Fruit fly (Drosophila melanogaster): ENCODE measurements around the gene elg1.

- TF ChIP-seq sqz (GFP tag; optimal IDR thresholded peaks at IDR 0.05) (no peak), p53 (GFP tag; optimal IDR thresholded peaks at IDR 0.05) (no peak), Dip2 (GFP tag; IDR thresholded peaks at IDR 0.05) (no peak), ken (GFP tag; IDR thresholded peaks at IDR 0.05) (no peak), CG13894 (tag; optimal IDR thresholded peaks at IDR 0.05) (peak; percentile 19), CG15601 (tag; optimal IDR thresholded peaks at IDR 0.05) (no peak), tna (GFP tag; IDR thresholded peaks at IDR 0.05; ENCODE audit: partially characterized antibody) (no peak), HLH3B (GFP tag; IDR thresholded peaks at IDR 0.05) (no peak), NC2β (GFP tag; optimal IDR thresholded peaks at IDR 0.05) (no peak), Fer1 (GFP tag; optimal IDR thresholded peaks at IDR 0.05) (no peak), CG11695 (GFP tag; IDR thresholded peaks at IDR 0.05) (no peak), dysf (GFP tag; IDR thresholded peaks at IDR 0.05) (no peak), amos (GFP tag; IDR thresholded peaks at IDR 0.05; ENCODE audit: partially characterized antibody) (no peak), pan (optimal IDR thresholded peaks at IDR 0.05) (no peak), pan (GFP tag; optimal IDR thresholded peaks at IDR 0.05 in 1 of 2, IDR thresholded peaks at IDR 0.05 in 1 of 2) (no peak)
These were observed 13.5 kb downstream of the elg1 start for dm6 chr3L:16145282-16145681.
